Worm (Caenorhabditis elegans): ENCODE data around the gene psme-3.

psme-3 gene

DNA sequence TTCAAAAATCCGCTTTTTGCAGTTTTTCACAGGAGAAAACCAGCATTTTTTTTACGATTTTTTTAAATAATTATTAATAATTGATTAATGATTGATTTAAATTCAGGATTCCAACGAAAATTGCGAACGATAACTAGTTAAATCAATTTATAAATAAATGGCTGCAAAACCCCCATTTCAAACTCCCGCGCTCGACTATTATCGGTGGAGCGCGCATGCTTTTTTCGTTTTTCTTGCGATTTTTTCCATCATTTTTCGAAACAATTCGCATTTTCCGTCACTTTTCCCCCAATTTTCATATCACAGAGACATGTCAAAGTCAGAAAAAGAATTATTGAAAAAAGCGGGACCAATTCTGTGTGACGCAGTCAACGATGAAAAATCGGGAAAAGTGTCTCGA is 2.3 kb upstream of the psme-3 start, which contains the start of gene Y66D12A.10:
Gene Y66D12A.10, plus strand, starts transcription at position 273 of the 400 bp plus-strand sequence.
- TF ChIP-seq elt-2 (tag; optimal IDR thresholded peaks at IDR 0.05) (no peak), lin-15B (tag; optimal IDR thresholded peaks at IDR 0.05) (peak; percentile 83), aly-2 (tag; optimal IDR thresholded peaks at IDR 0.05) (no peak), unc-39 (tag; optimal IDR thresholded peaks at IDR 0.05) (no peak), nhr-77 (tag; optimal IDR thresholded peaks at IDR 0.05) (no peak), unc-62 (GFP tag; optimal IDR thresholded peaks at IDR 0.05) (no peak), fkh-2 (tag; optimal IDR thresholded peaks at IDR 0.05) (no peak), nhr-23 (tag; optimal IDR thresholded peaks at IDR 0.05) (peak; percentile 40), ceh-28 (tag; optimal IDR thresholded peaks at IDR 0.05) (no peak), ztf-11 (tag; optimal IDR thresholded peaks at IDR 0.05) (no peak), R02D3.7 (tag; optimal IDR thresholded peaks at IDR 0.05) (no peak), elt-3 (tag; optimal IDR thresholded peaks at IDR 0.05) (no peak), nhr-28 (tag; optimal IDR thresholded peaks at IDR 0.05) (no peak), jun-1 (tag; optimal IDR thresholded peaks at IDR 0.05) (no peak), ceh-9 (tag; optimal IDR thresholded peaks at IDR 0.05) (no peak), nfya-1 (tag; optimal IDR thresholded peaks at IDR 0.05; ENCODE audit: insufficient read depth) (peak; percentile 56), egl-5 (tag; optimal IDR thresholded peaks at IDR 0.05) (no peak), hmg-11 (tag; optimal IDR thresholded peaks at IDR 0.05) (no peak), mml-1 (tag; optimal IDR thresholded peaks at IDR 0.05) (no peak), lsy-12 (tag; optimal IDR thresholded peaks at IDR 0.05) (no peak), nhr-12 (tag; optimal IDR thresholded peaks at IDR 0.05) (no peak)

- TF ChIP-seq lin-15B (tag; optimal IDR thresholded peaks at IDR 0.05) (no peak), ztf-4 (tag; optimal IDR thresholded peaks at IDR 0.05) (no peak), nhr-67 (tag; optimal IDR thresholded peaks at IDR 0.05) (no peak), ceh-16 (tag; optimal IDR thresholded peaks at IDR 0.05) (no peak), mml-1 (tag; optimal IDR thresholded peaks at IDR 0.05) (no peak), elt-3 (tag; optimal IDR thresholded peaks at IDR 0.05) (no peak), nfya-1 (tag; optimal IDR thresholded peaks at IDR 0.05; ENCODE audit: insufficient read depth) (no peak), ZK546.5 (tag; optimal IDR thresholded peaks at IDR 0.05) (no peak), snpc-4 (tag; optimal IDR thresholded peaks at IDR 0.05) (no peak), fkh-10 (GFP tag; optimal IDR thresholded peaks at IDR 0.05) (no peak), skn-1 (tag; optimal IDR thresholded peaks at IDR 0.05) (no peak), egl-5 (tag; optimal IDR thresholded peaks at IDR 0.05) (no peak), nhr-25 (tag; optimal IDR thresholded peaks at IDR 0.05) (no peak), nhr-77 (tag; optimal IDR thresholded peaks at IDR 0.05) (no peak), pqm-1 (tag; optimal IDR thresholded peaks at IDR 0.05) (no peak), nhr-11 (tag; optimal IDR thresholded peaks at IDR 0.05) (no peak), ceh-28 (tag; optimal IDR thresholded peaks at IDR 0.05) (no peak), nhr-237 (tag; optimal IDR thresholded peaks at IDR 0.05) (no peak)
Observed at ce11 chrIII:11573921-11574320, 6.0 kb downstream of the psme-3 start, which contains the start of gene Y66D12A.8. Y66D12A.8 (plus strand) TSS chrIII:11574221.

- TF ChIP-seq lsy-12 (tag; optimal IDR thresholded peaks at IDR 0.05) (no peak), fkh-10 (GFP tag; optimal IDR thresholded peaks at IDR 0.05) (no peak), nhr-11 (tag; optimal IDR thresholded peaks at IDR 0.05) (no peak), hmg-11 (tag; optimal IDR thresholded peaks at IDR 0.05) (no peak), R02D3.7 (tag; optimal IDR thresholded peaks at IDR 0.05) (no peak), egl-27 (tag; optimal IDR thresholded peaks at IDR 0.05) (no peak), fos-1 (tag; optimal IDR thresholded peaks at IDR 0.05) (no peak), egl-5 (tag; optimal IDR thresholded peaks at IDR 0.05) (no peak), nhr-67 (tag; optimal IDR thresholded peaks at IDR 0.05) (no peak), pha-4 (tag; optimal IDR thresholded peaks at IDR 0.05) (no peak), elt-1 (tag; optimal IDR thresholded peaks at IDR 0.05) (no peak), nhr-237 (tag; optimal IDR thresholded peaks at IDR 0.05) (no peak), ztf-4 (tag; optimal IDR thresholded peaks at IDR 0.05) (no peak), nhr-77 (tag; optimal IDR thresholded peaks at IDR 0.05) (no peak)
Observed at ce11 chrIII:11579380-11579779, 11.4 kb downstream of the psme-3 start.

- TF ChIP-seq nfya-1 (tag; optimal IDR thresholded peaks at IDR 0.05; ENCODE audit: insufficient read depth) = peak; percentile 44
- no peak for TF ChIP-seq nhr-12 (tag; optimal IDR thresholded peaks at IDR 0.05)
- TF ChIP-seq daf-12 (tag; optimal IDR thresholded peaks at IDR 0.05) = no peak
- TF ChIP-seq pqm-1 (tag; optimal IDR thresholded peaks at IDR 0.05) = peak; percentile 1
- TF ChIP-seq lin-15B (tag; optimal IDR thresholded peaks at IDR 0.05) = peak; percentile 64
- TF ChIP-seq unc-39 (tag; optimal IDR thresholded peaks at IDR 0.05) = no peak
- no peak for TF ChIP-seq mml-1 (tag; optimal IDR thresholded peaks at IDR 0.05)
- TF ChIP-seq pha-4 (tag; optimal IDR thresholded peaks at IDR 0.05) = peak; percentile 55
- no peak for TF ChIP-seq ama-1 (optimal IDR thresholded peaks at IDR 0.05)
- TF ChIP-seq fkh-2 (tag; optimal IDR thresholded peaks at IDR 0.05) = no peak
- peak; percentile 60 for TF ChIP-seq egl-5 (tag; optimal IDR thresholded peaks at IDR 0.05)
Observed at ce11 chrIII:11580428-11580885, 12.5 kb downstream of the psme-3 start, which contains the start of gene Y66D12A.7. Y66D12A.7 (minus strand) TSS chrIII:11580478.
